Worm (Caenorhabditis elegans) whole organism, L4/young adult: ENCODE data around the gene popl-5.

Source experiments
- W03F9.2 ChIP-seq: fragments of 150-350 bp; optimal IDR thresholded peaks from 2 replicates; lab custom pipeline; 2014; ENCODE audit warnings: missing biosample characterization, missing genetic modification characterization
- dao-5 ChIP-seq: sonication (generic microtip); optimal IDR thresholded peaks from 2 replicates; lab custom pipeline; 2016; ENCODE audit warnings: missing genotype, missing genetic modification characterization, moderate library complexity, missing compliant biosample characterization
- him-1 ChIP-seq: sonication (generic microtip); optimal IDR thresholded peaks from 2 replicates; lab custom pipeline; 2016; ENCODE audit warnings: missing genotype, missing genetic modification reagents, missing genetic modification characterization, missing compliant biosample characterization

- no peak for TF ChIP-seq dao-5
- no peak for TF ChIP-seq him-1 (tag; lab: Kevin White, UChicago)
- no peak for TF ChIP-seq W03F9.2
These were observed 40.3 kb downstream of the popl-5 start for ce11 chrIII:11446826-11447225.
